Fruit fly (Drosophila melanogaster): Measurements from ENCODE around the gene X11L.

Gene X11L

DNA sequence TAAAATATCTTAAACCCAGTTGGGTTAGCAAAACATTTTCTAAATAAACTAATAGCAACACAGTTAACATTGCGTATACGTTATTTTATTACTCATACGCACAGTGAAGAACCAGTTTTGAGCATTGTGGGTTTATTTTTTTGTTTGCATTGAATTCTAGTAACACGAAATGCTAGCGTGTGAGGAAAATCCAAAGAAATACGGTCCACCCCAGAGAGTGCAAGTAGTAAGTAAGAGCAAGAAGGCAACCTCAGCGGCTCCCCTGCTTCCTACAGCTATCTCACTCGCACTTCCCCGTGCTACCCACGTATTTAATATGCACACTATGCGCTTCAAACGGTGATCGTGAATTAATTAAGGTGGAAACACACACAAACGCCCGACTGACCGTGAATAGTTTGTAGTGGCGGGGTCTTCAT, 25.6 kb downstream of the X11L start (continued):
- TF ChIP-seq ham (GFP tag; IDR thresholded peaks at IDR 0.05) (no peak), lilli (GFP tag; optimal IDR thresholded peaks at IDR 0.05) (peak; percentile 87), CG1024 (GFP tag; IDR thresholded peaks at IDR 0.05) (0 out of 2 replicates have a peak, but pooled peaks have one; percentile 36), E2f1 (GFP tag; IDR thresholded peaks at IDR 0.05) (peak; percentile 72), CG6689 (GFP tag; IDR thresholded peaks at IDR 0.05) (peak; percentile 83), CG12744 (GFP tag; optimal IDR thresholded peaks at IDR 0.05) (peak; percentile 78), kah (GFP tag; optimal IDR thresholded peaks at IDR 0.05) (peak; percentile 84), D19B (GFP tag; optimal IDR thresholded peaks at IDR 0.05) (peak; percentile 80), H2.0 (GFP tag; IDR thresholded peaks at IDR 0.05) (peak; percentile 52), gcm2 (GFP tag; optimal IDR thresholded peaks at IDR 0.05) (peak; percentile 31), CG8281 (tag; optimal IDR thresholded peaks at IDR 0.05) (peak; percentile 68), CkIIα-i1 (GFP tag; IDR thresholded peaks at IDR 0.05) (no peak), Dref (GFP tag; IDR thresholded peaks at IDR 0.05) (no peak), so (GFP tag; IDR thresholded peaks at IDR 0.05) (peak; percentile 80), CG7839 (tag; optimal IDR thresholded peaks at IDR 0.05) (peak; percentile 91), CG2116 (GFP tag; optimal IDR thresholded peaks at IDR 0.05) (peak; percentile 40), CG13123 (GFP tag; optimal IDR thresholded peaks at IDR 0.05) (peak; percentile 44), luna (GFP tag; optimal IDR thresholded peaks at IDR 0.05) (peak; percentile 53), cas (GFP tag; IDR thresholded peaks at IDR 0.05) (0 out of 2 replicates have a peak, but pooled peaks have one; percentile 35), danr (GFP tag; IDR thresholded peaks at IDR 0.05) (peak; percentile 72), CG32532 (GFP tag; IDR thresholded peaks at IDR 0.05) (peak; percentile 83), crc (GFP tag; optimal IDR thresholded peaks at IDR 0.05) (peak; percentile 71), CG11247 (GFP tag; IDR thresholded peaks at IDR 0.05) (peak; percentile 72), kni (GFP tag; optimal IDR thresholded peaks at IDR 0.05) (peak; percentile 63), CG9817 (tag; optimal IDR thresholded peaks at IDR 0.05) (peak; percentile 89), lab (GFP tag; optimal IDR thresholded peaks at IDR 0.05) (peak; percentile 93), MESR4 (GFP tag; optimal IDR thresholded peaks at IDR 0.05) (peak; percentile 10), trh (GFP tag; optimal IDR thresholded peaks at IDR 0.05) (peak; percentile 47), CG14710 (tag; optimal IDR thresholded peaks at IDR 0.05) (peak; percentile 65), CG8765 (GFP tag; IDR thresholded peaks at IDR 0.05) (peak; percentile 16; the same call in 1 of the 2 replicates), Opbp (GFP tag; IDR thresholded peaks at IDR 0.05; ENCODE audit: partially characterized antibody) (no peak), ftz-f1 (GFP tag; optimal IDR thresholded peaks at IDR 0.05) (peak; percentile 85), chif (GFP tag; optimal IDR thresholded peaks at IDR 0.05) (peak; percentile 68 to 78), row (GFP tag; IDR thresholded peaks at IDR 0.05) (peak; percentile 82), CG17361 (GFP tag; IDR thresholded peaks at IDR 0.05) (peak; percentile 89), mam (GFP tag; optimal IDR thresholded peaks at IDR 0.05) (peak; percentile 84), lbe (GFP tag; optimal IDR thresholded peaks at IDR 0.05) (peak; percentile 82), Atf6 (GFP tag; IDR thresholded peaks at IDR 0.05) (peak; percentile 90), crol (GFP tag; IDR thresholded peaks at IDR 0.05) (peak; percentile 53), CG18764 (GFP tag; optimal IDR thresholded peaks at IDR 0.05) (peak; percentile 62), abd-A (tag; optimal IDR thresholded peaks at IDR 0.05) (peak; percentile 56), Sry-β (GFP tag; optimal IDR thresholded peaks at IDR 0.05) (no peak), CG11456 (GFP tag; IDR thresholded peaks at IDR 0.05) (peak; percentile 74; the same call in 2 of the 3 replicates), dan (GFP tag; IDR thresholded peaks at IDR 0.05) (no peak), pan (optimal IDR thresholded peaks at IDR 0.05) (no peak), pan (GFP tag; optimal IDR thresholded peaks at IDR 0.05 in 1 of 2, IDR thresholded peaks at IDR 0.05 in 1 of 2) (peak in 1 of 2 experiments; percentile 79), ewg (GFP tag; optimal IDR thresholded peaks at IDR 0.05) (peak; percentile 67), cwo (GFP tag; optimal IDR thresholded peaks at IDR 0.05) (peak; percentile 83), ro (GFP tag; IDR thresholded peaks at IDR 0.05) (0 out of 2 replicates have a peak, but pooled peaks have one; percentile 14), CG6683 (GFP tag; optimal IDR thresholded peaks at IDR 0.05) (peak; percentile 77), Xbp1 (GFP tag; optimal IDR thresholded peaks at IDR 0.05) (peak; percentile 76)

All from whole organism, embryonic.